Worm (Caenorhabditis elegans) whole organism, L1 larva: ENCODE results near the gene Y19D10B.8.
"Not testable (repeated sequence)": the region's sequence is repeated elsewhere in the genome, so short reads cannot be mapped to it uniquely, and the experiment has no call there.

Experiments
- C04F5.9 ChIP-seq: sonication (generic microtip); optimal IDR thresholded peaks from 2 replicates; lab custom pipeline; 2016; ENCODE audit warnings: missing genetic modification characterization, missing compliant biosample characterization
- C16A3.4 ChIP-seq: fragments of 150-350 bp; optimal IDR thresholded peaks from 2 replicates; lab custom pipeline; 2014; ENCODE audit warnings: missing biosample characterization, missing genetic modification characterization
- C34B4.2 ChIP-seq: sonication (generic microtip); optimal IDR thresholded peaks from 2 replicates; lab custom pipeline; 2017; ENCODE audit warnings: mild to moderate bottlenecking, missing genetic modification characterization, missing compliant biosample characterization
- Y116A8C.19 ChIP-seq: sonication (generic microtip); optimal IDR thresholded peaks from 2 replicates; lab custom pipeline; 2016; ENCODE audit warnings: missing compliant biosample characterization, missing genetic modification characterization, borderline replicate concordance
- aha-1 ChIP-seq: fragments of 150-350 bp; optimal IDR thresholded peaks from 2 replicates; lab custom pipeline; 2014; ENCODE audit warnings: missing biosample characterization, missing genetic modification characterization
- ceh-63 ChIP-seq: fragments of 200-800 bp; sonication (Bioruptor generic); optimal IDR thresholded peaks from 2 replicates; lab custom pipeline; 2018; ENCODE audit warnings: mild to moderate bottlenecking, missing genetic modification characterization, missing compliant biosample characterization
- ceh-82 ChIP-seq, 3 experiments: fragments of 150-350 bp in 1 of 3; sonication (generic microtip) in 2 of 3; optimal IDR thresholded peaks; 2 replicates each; lab custom pipeline; 2014 to 2017; ENCODE audit warnings: missing biosample characterization in 3 of 3, missing genetic modification characterization in 3 of 3
- ceh-88 ChIP-seq: fragments of 200-800 bp; sonication (Bioruptor generic); IDR thresholded peaks from 2 replicates; pipeline ENCODE4 v1.3.6; 2022; ENCODE audit warnings: missing genetic modification characterization, missing compliant biosample characterization
- ces-1 ChIP-seq: fragments of 150-350 bp; optimal IDR thresholded peaks from 2 replicates; lab custom pipeline; 2014; ENCODE audit warnings: missing biosample characterization, missing genetic modification reagents, missing genetic modification characterization
- dpl-1 ChIP-seq, 3 experiments: fragments of 150-350 bp in 2 of 3; sonication (generic microtip) in 1 of 3; optimal IDR thresholded peaks; 2 replicates each; lab custom pipeline; 2014 to 2017; ENCODE audit warnings: missing biosample characterization in 3 of 3, missing genetic modification characterization in 3 of 3, missing genetic modification reagents in 3 of 3
- efl-1 ChIP-seq, 4 experiments: fragments of 150-350 bp; optimal IDR thresholded peaks in 3 of 4; peaks in 1 of 4; 1 replicate in 1 of 4; 2 replicates in 3 of 4; lab custom pipeline; 2014; ENCODE audit warnings: missing biosample characterization in 2 of 4, missing genetic modification characterization in 2 of 4, missing genetic modification reagents in 2 of 4
- elt-2 ChIP-seq: sonication (generic microtip); optimal IDR thresholded peaks from 2 replicates; lab custom pipeline; 2016; ENCODE audit warnings: missing genetic modification characterization, mild to moderate bottlenecking, inconsistent platforms, missing compliant biosample characterization, missing genetic modification reagents
- elt-3 ChIP-seq, 6 experiments: fragments of 150-350 bp in 1 of 6; sonication (generic microtip); optimal IDR thresholded peaks; 2 replicates each; lab custom pipeline; 2017 to 2018; ENCODE audit warnings: missing biosample characterization in 6 of 6, missing genetic modification characterization in 6 of 6, inconsistent platforms in 1 of 6
- ets-5 ChIP-seq: fragments of 200-800 bp; sonication (Bioruptor generic); IDR thresholded peaks from 2 replicates; pipeline ENCODE4 v1.3.6; 2022; ENCODE audit warnings: missing genetic modification characterization, missing compliant biosample characterization
- fkh-4 ChIP-seq: sonication (generic microtip); optimal IDR thresholded peaks from 2 replicates; lab custom pipeline; 2016; ENCODE audit warnings: missing compliant biosample characterization, missing genetic modification characterization, borderline replicate concordance
- grh-1 ChIP-seq: fragments of 200-800 bp; sonication (Bioruptor generic); IDR thresholded peaks from 2 replicates; pipeline ENCODE4 v1.3.6; 2022; ENCODE audit warnings: missing genetic modification reagents, missing genetic modification characterization, missing compliant biosample characterization
- hpl-2 ChIP-seq: fragments of 150-350 bp; optimal IDR thresholded peaks from 2 replicates; lab custom pipeline; 2014; ENCODE audit warnings: missing biosample characterization, missing genetic modification reagents, missing genetic modification characterization
- lin-14 ChIP-seq: fragments of 200-800 bp; sonication (Bioruptor generic); optimal IDR thresholded peaks from 2 replicates; lab custom pipeline; 2018; ENCODE audit warnings: mild to moderate bottlenecking, missing genetic modification characterization, moderate library complexity, missing compliant biosample characterization
- lin-35 ChIP-seq, 2 experiments: fragments of 150-350 bp; optimal IDR thresholded peaks; 2 replicates each; lab custom pipeline; 2014; ENCODE audit warnings: missing biosample characterization in 2 of 2, missing genetic modification characterization in 2 of 2, missing genetic modification reagents in 2 of 2
- lir-3 ChIP-seq: sonication (generic microtip); optimal IDR thresholded peaks from 2 replicates; lab custom pipeline; 2016; ENCODE audit warnings: mild to moderate bottlenecking, missing genetic modification characterization, moderate library complexity, missing compliant biosample characterization; ENCODE audit not compliant: poor library complexity
- lsy-2 ChIP-seq, 2 experiments: fragments of 150-350 bp; optimal IDR thresholded peaks; 2 replicates each; lab custom pipeline; 2014; ENCODE audit warnings: missing biosample characterization in 2 of 2, missing genetic modification characterization in 2 of 2
- mab-9 ChIP-seq: fragments of 200-800 bp; sonication (Bioruptor generic); IDR thresholded peaks from 2 replicates; pipeline ENCODE4 v1.3.6; 2022; ENCODE audit warnings: missing genetic modification reagents, missing genetic modification characterization, missing compliant biosample characterization
- mdl-1 ChIP-seq, 2 experiments: fragments of 150-350 bp; optimal IDR thresholded peaks; 2 replicates each; lab custom pipeline; 2014 to 2017; ENCODE audit warnings: missing biosample characterization in 2 of 2, missing genetic modification characterization in 2 of 2, inconsistent platforms in 1 of 2
- nhr-19 ChIP-seq: fragments of 200-800 bp; sonication (Bioruptor generic); conservative IDR thresholded peaks from 2 replicates; pipeline ENCODE4 v1.3.6; 2022; ENCODE audit warnings: missing genetic modification characterization, missing compliant biosample characterization
- nhr-20 ChIP-seq: sonication (generic microtip); optimal IDR thresholded peaks from 2 replicates; lab custom pipeline; 2016; ENCODE audit warnings: mild to moderate bottlenecking, missing genetic modification characterization, missing compliant biosample characterization
- nhr-237 ChIP-seq: fragments of 150-350 bp; optimal IDR thresholded peaks from 2 replicates; lab custom pipeline; 2014; ENCODE audit warnings: missing biosample characterization, missing genetic modification characterization
- nhr-47 ChIP-seq: sonication (generic microtip); optimal IDR thresholded peaks from 2 replicates; lab custom pipeline; 2016; ENCODE audit warnings: mild to moderate bottlenecking, missing genetic modification characterization, moderate library complexity, missing compliant biosample characterization
- nhr-71 ChIP-seq: sonication (generic microtip); optimal IDR thresholded peaks from 2 replicates; lab custom pipeline; 2016; ENCODE audit warnings: mild to moderate bottlenecking, missing genetic modification characterization, moderate library complexity, missing compliant biosample characterization
- nhr-76 ChIP-seq: sonication (generic microtip); optimal IDR thresholded peaks from 2 replicates; lab custom pipeline; 2017; ENCODE audit warnings: missing biosample characterization, missing genetic modification characterization
- pqm-1 ChIP-seq: sonication (generic microtip); optimal IDR thresholded peaks from 3 replicates; lab custom pipeline; 2017; ENCODE audit warnings: missing biosample characterization, missing genetic modification characterization
- skn-1 ChIP-seq: fragments of 150-350 bp; optimal IDR thresholded peaks from 2 replicates; lab custom pipeline; 2014; ENCODE audit warnings: missing biosample characterization, missing genetic modification characterization
- snpc-4 ChIP-seq: fragments of 150-350 bp; optimal IDR thresholded peaks from 2 replicates; lab custom pipeline; 2014; ENCODE audit warnings: missing biosample characterization, missing genetic modification characterization
- swsn-7 ChIP-seq: sonication (generic microtip); optimal IDR thresholded peaks from 2 replicates; lab custom pipeline; 2016; ENCODE audit warnings: missing genetic modification characterization, missing compliant biosample characterization
- tlp-1 ChIP-seq: fragments of 150-350 bp; optimal IDR thresholded peaks from 2 replicates; lab custom pipeline; 2014; ENCODE audit warnings: missing biosample characterization, missing genetic modification characterization
- unc-30 ChIP-seq: sonication (generic microtip); optimal IDR thresholded peaks from 2 replicates; lab custom pipeline; 2017; ENCODE audit warnings: missing biosample characterization, missing genetic modification characterization
- unc-62 ChIP-seq: fragments of 150-350 bp; optimal IDR thresholded peaks from 2 replicates; lab custom pipeline; 2014; ENCODE audit warnings: missing biosample characterization, missing genetic modification reagents, missing genetic modification characterization
- unc-86 ChIP-seq: sonication (generic microtip); optimal IDR thresholded peaks from 2 replicates; lab custom pipeline; 2016; ENCODE audit warnings: missing genetic modification characterization, missing compliant biosample characterization
- unc-98 ChIP-seq: fragments of 200-800 bp; sonication (Bioruptor generic); IDR thresholded peaks from 2 replicates; pipeline ENCODE4 v1.3.6; 2022; ENCODE audit warnings: missing genetic modification characterization, missing compliant biosample characterization
- vab-15 ChIP-seq: sonication (generic microtip); optimal IDR thresholded peaks from 2 replicates; lab custom pipeline; 2017; ENCODE audit warnings: missing genotype, mild to moderate bottlenecking, missing genetic modification characterization, missing compliant biosample characterization
- xbp-1 ChIP-seq: sonication (generic microtip); optimal IDR thresholded peaks from 2 replicates; lab custom pipeline; 2016; ENCODE audit warnings: missing genetic modification characterization, missing compliant biosample characterization
- zag-1 ChIP-seq: fragments of 150-350 bp; optimal IDR thresholded peaks from 2 replicates; lab custom pipeline; 2014; ENCODE audit warnings: missing biosample characterization, missing genetic modification characterization
- ztf-11 ChIP-seq, 2 experiments: sonication (generic microtip); optimal IDR thresholded peaks; 2 replicates each; lab custom pipeline; 2016 to 2017; ENCODE audit warnings: missing genetic modification characterization in 2 of 2, missing biosample characterization in 1 of 2, missing compliant biosample characterization in 1 of 2
- ztf-4 ChIP-seq: fragments of 150-350 bp; optimal IDR thresholded peaks from 2 replicates; lab custom pipeline; 2014; ENCODE audit warnings: missing biosample characterization, missing genetic modification characterization

The Y19D10B.8 gene

ce11 chrV:2338538-2338937, 37.7 kb upstream of the Y19D10B.8 start, which contains the start of gene irld-29:
irld-29 (minus strand) TSS chrV:2338638.
- TF ChIP-seq grh-1 (GFP tag; lab: Robert Waterston, UW) (no peak), aha-1 (tag; lab: Kevin White, UChicago) (no peak), nhr-76 (tag; lab: Kevin White, UChicago) (no peak)

- TF ChIP-seq skn-1 (tag; lab: Kevin White, UChicago), result no peak
- no peak for TF ChIP-seq efl-1 (optimal IDR thresholded peaks at IDR 0.05; lab: Kevin White, UChicago)
- TF ChIP-seq efl-1 (GFP tag; optimal IDR thresholded peaks at IDR 0.05 in 1 of 2; lab: Kevin White, UChicago), result peak in 1 of 2 experiments; percentile 26
- no peak for TF ChIP-seq ces-1 (GFP tag; lab: Kevin White, UChicago)
- TF ChIP-seq grh-1 (GFP tag; lab: Robert Waterston, UW), result no peak
These were observed 35.3 kb upstream of the Y19D10B.8 start, which contains the start of gene irld-28 for ce11 chrV:2336151-2336550. irld-28 (minus strand) TSS chrV:2336251.

DNA sequence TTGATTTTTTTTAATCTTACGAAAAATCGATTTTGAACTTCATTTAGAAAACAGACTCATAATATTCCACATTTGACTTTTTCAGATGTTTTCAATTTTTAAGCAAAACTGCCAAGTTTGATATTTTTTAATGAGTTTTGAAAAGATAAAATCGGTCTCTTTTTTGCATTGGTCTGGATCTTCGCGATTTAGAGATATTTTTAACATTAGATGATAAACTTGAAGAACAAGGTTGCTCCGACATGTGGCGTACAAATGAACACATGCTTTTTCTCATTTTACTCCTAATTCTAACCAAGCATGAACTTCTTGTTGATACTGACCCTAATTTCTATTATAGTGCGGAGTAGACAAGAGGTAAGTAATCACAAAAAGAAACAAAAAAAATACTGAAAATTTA, 30.8 kb upstream of the Y19D10B.8 start, which contains the start of gene irld-32:
Gene irld-32 (plus strand): TSS at position 301 of the 400 bp plus-strand sequence.
- not testable (repeated sequence) for TF ChIP-seq vab-15 (tag; lab: Kevin White, UChicago); C34B4.2; hpl-2 (GFP tag; lab: Kevin White, UChicago)
- TF ChIP-seq, all 84 proteins: peak for 0; not testable (repeated sequence) for 84

ce11 chrV:2330129-2330528, 29.3 kb upstream of the Y19D10B.8 start, which contains the start of gene pud-1.1:
pud-1.1 (plus strand) TSS chrV:2330429.
- TF ChIP-seq ztf-4, nhr-47, ceh-63: not testable (repeated sequence)
- TF ChIP-seq, all 84 proteins: peak for 0; not testable (repeated sequence) for 84

DNA sequence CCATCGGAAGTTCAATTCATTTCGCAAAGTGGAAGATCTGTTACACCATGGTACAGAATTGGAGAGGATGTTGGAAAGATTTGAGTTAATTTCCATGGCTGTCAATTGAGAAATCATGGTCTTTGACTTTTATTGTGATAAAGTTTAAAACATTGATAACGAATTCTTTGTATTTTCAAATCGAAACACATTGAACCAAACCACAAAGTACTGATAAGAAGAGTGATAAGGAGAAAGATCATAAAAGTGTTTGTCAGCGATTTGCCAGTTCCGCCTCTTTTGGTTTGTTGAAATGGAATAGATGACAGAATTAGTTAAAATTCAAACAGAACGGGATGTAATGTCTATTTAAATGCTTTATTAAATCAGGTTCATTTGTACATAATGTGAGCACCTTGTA, 26.3 kb upstream of the Y19D10B.8 start:
- TF ChIP-seq efl-1 (optimal IDR thresholded peaks at IDR 0.05; lab: Kevin White, UChicago) (no peak), efl-1 (GFP tag; optimal IDR thresholded peaks at IDR 0.05 in 1 of 2; lab: Kevin White, UChicago) (peak in 1 of 2 experiments; percentile 64), lin-14 (GFP tag; lab: Kevin White, UChicago) (peak; percentile 36), Y116A8C.19 (no peak), elt-3 (tag; optimal IDR thresholded peaks at IDR 0.05; lab: Kevin White, UChicago) (peak in 1 of 6 experiments; percentile 25), elt-2 (tag; lab: Kevin White, UChicago) (peak; percentile 98), nhr-71 (peak; percentile 56), xbp-1 (tag; lab: Kevin White, UChicago) (no peak), nhr-20 (tag; lab: Kevin White, UChicago) (peak; percentile 30), C16A3.4 (tag; lab: Kevin White, UChicago) (no peak), pqm-1 (tag; lab: Kevin White, UChicago) (no peak), lin-35 (GFP tag; optimal IDR thresholded peaks at IDR 0.05; lab: Kevin White, UChicago) (peak in 1 of 2 experiments; percentile 15), nhr-19 (GFP tag; lab: Robert Waterston, UW) (no peak), dpl-1 (GFP tag; optimal IDR thresholded peaks at IDR 0.05; lab: Kevin White, UChicago) (no peak), fkh-4 (no peak), tlp-1 (tag; lab: Kevin White, UChicago) (peak; percentile 74), unc-30 (tag; lab: Kevin White, UChicago) (no peak), lsy-2 (tag; optimal IDR thresholded peaks at IDR 0.05; lab: Kevin White, UChicago) (no peak)

ce11 chrV:2326378-2326777, 25.6 kb upstream of the Y19D10B.8 start, which contains the start of gene pud-4:
pud-4 (plus strand) TSS chrV:2326678.
- no peak for TF ChIP-seq ceh-88
- no peak for TF ChIP-seq lir-3
- TF ChIP-seq ztf-11 (tag; optimal IDR thresholded peaks at IDR 0.05; lab: Kevin White, UChicago), result no peak
- no peak for TF ChIP-seq C34B4.2
- no peak for TF ChIP-seq C04F5.9
- no peak for TF ChIP-seq ceh-82 (tag; optimal IDR thresholded peaks at IDR 0.05; lab: Kevin White, UChicago)
- no peak for TF ChIP-seq unc-98 (GFP tag; lab: Robert Waterston, UW)
- no peak for TF ChIP-seq nhr-237
- TF ChIP-seq ets-5, result no peak
- no peak for TF ChIP-seq mdl-1 (tag; optimal IDR thresholded peaks at IDR 0.05; lab: Kevin White, UChicago)
- no peak for TF ChIP-seq unc-86 (tag; lab: Kevin White, UChicago)
- no peak for TF ChIP-seq zag-1
- no peak for TF ChIP-seq aha-1 (tag; lab: Kevin White, UChicago)
- TF ChIP-seq unc-62, result no peak
- TF ChIP-seq mab-9, result no peak
- no peak for TF ChIP-seq snpc-4
- TF ChIP-seq swsn-7 (tag; lab: Kevin White, UChicago), result no peak
